Fruit fly (Drosophila melanogaster): ENCODE results near the gene CG9588.
A peak's percentile ranks its signal among the peaks of the same experiment; 100 is the strongest.

Gene CG9588

DNA sequence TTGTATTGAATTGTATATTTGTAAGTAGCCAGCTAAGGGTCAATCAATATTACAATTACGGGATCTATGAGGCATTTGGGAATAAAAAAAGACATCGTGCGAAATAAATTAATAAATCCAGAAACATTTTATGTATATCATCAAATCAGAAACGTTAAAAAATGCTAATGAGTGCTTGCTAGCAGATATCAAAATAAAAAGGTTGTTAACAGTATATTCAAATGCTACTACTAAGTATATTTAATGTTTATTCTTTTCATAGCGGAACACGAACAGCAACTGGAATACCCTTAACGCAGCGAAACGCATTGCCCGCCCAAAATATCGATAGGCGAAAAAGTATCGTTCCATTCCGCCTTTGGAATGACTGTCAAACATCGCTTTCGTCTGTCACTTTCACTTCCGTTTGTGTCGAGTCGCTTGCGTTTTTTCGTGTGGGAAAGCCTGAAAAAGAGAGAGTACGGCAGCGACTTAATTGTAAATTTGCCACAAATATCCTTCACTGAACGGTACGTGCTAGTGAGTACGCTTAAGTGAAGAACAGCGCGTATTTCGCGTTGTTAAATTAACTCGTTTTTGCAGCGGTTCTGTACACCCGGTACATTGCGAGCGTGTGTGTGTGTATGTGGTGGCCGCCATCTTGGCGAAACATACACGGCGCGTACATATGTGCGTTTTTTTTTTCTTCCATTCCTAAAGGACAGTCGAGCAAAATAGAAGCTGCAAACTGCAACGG is 15.4 kb downstream of the CG9588 start, which contains the start of gene B52:
B52 (plus strand) TSS at position 388 of the 736 bp plus-strand sequence.
- peak; percentile 33 for TF ChIP-seq cic (GFP tag; optimal IDR thresholded peaks at IDR 0.05)
- peak; percentile 73 for TF ChIP-seq CG1620 (GFP tag; optimal IDR thresholded peaks at IDR 0.05)
- peak; percentile 86 for TF ChIP-seq CG11617 (GFP tag; optimal IDR thresholded peaks at IDR 0.05)
- TF ChIP-seq Hr96 (GFP tag; optimal IDR thresholded peaks at IDR 0.05): peak; percentile 83
- TF ChIP-seq CG33017 (tag; optimal IDR thresholded peaks at IDR 0.05): peak; percentile 69
- peak; percentile 81 for TF ChIP-seq Crg-1 (GFP tag; optimal IDR thresholded peaks at IDR 0.05)
- peak; percentile 44 for TF ChIP-seq toe (GFP tag; optimal IDR thresholded peaks at IDR 0.05)
- no peak for TF ChIP-seq cnc (optimal IDR thresholded peaks at IDR 0.05)
- TF ChIP-seq CG12768 (GFP tag; optimal IDR thresholded peaks at IDR 0.05): peak; percentile 70
- peak; percentile 67 for TF ChIP-seq CG7045 (GFP tag; optimal IDR thresholded peaks at IDR 0.05)
- peak; percentile 64 for TF ChIP-seq ovo (GFP tag; optimal IDR thresholded peaks at IDR 0.05)
- TF ChIP-seq pad (GFP tag; optimal IDR thresholded peaks at IDR 0.05): peak; percentile 54
- TF ChIP-seq CG5204 (GFP tag; optimal IDR thresholded peaks at IDR 0.05): peak; percentile 72
- TF ChIP-seq tj (GFP tag; optimal IDR thresholded peaks at IDR 0.05): peak; percentile 61
- TF ChIP-seq kay (GFP tag; ENCODE audit: borderline replicate concordance): no peak
- peak; percentile 46 for TF ChIP-seq Clk (GFP tag; optimal IDR thresholded peaks at IDR 0.05)
- peak; percentile 51 for TF ChIP-seq CG14711 (tag; optimal IDR thresholded peaks at IDR 0.05)
- TF ChIP-seq CG7101 (tag; optimal IDR thresholded peaks at IDR 0.05): peak; percentile 82
- TF ChIP-seq Mnt (GFP tag; optimal IDR thresholded peaks at IDR 0.05): peak; percentile 72
- TF ChIP-seq bab1 (GFP tag; optimal IDR thresholded peaks at IDR 0.05): peak; percentile 81

DNA sequence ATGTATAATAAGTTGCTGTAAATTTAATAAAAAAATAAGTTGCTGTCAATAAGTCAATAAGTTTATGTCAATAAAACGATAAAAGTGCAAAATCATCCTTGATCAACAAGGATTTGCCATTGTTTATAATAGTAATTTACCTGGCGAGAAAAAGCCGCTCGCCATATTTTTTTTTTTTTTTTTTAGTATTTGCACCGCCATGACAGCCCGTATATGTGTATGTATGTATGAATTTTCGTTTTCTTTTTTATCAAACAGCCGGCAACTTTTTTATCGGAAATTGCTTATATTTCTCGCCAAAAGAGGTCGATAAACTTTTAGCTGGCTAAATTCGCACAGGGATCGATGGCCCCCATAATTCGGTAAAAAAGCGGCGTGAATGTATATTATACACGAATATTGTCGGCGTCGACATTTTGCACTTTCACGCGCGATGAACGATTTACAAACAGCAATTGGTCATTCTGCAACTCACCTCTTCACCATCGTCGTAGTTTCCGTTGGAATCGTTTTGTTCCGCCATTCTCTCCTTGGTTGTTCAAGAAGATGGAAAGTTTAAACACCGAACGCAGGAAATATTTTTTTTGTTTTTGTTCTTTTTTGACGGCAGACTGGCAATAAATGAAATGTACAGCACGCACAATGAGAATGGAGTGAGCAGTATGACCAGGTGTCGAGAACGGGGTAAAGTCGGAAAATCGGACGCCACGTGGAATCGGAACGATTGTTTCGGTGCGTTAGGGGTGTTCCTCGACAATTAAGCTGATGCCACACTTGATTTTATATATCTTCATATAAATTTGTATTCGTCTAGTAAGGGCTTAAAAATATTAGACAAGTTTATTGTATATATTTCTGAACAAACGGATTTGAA is 16.4 kb downstream of the CG9588 start, which contains the start of gene Hrb87F:
Hrb87F (minus strand) TSS at position 667 of the 874 bp plus-strand sequence.
- TF ChIP-seq CG7101 (tag; optimal IDR thresholded peaks at IDR 0.05): no peak
- TF ChIP-seq kay (GFP tag; ENCODE audit: borderline replicate concordance): peak; percentile 66
- no peak for TF ChIP-seq Hr96 (GFP tag; optimal IDR thresholded peaks at IDR 0.05)
- TF ChIP-seq CG12768 (GFP tag; optimal IDR thresholded peaks at IDR 0.05): peak; percentile 19
- no peak for TF ChIP-seq Clk (GFP tag; optimal IDR thresholded peaks at IDR 0.05)
- TF ChIP-seq cic (GFP tag; optimal IDR thresholded peaks at IDR 0.05): peak; percentile 40
- TF ChIP-seq CG14711 (tag; optimal IDR thresholded peaks at IDR 0.05): no peak
- no peak for TF ChIP-seq toe (GFP tag; optimal IDR thresholded peaks at IDR 0.05)
- TF ChIP-seq cnc (optimal IDR thresholded peaks at IDR 0.05): no peak
- TF ChIP-seq Crg-1 (GFP tag; optimal IDR thresholded peaks at IDR 0.05): peak; percentile 3
- TF ChIP-seq CG33017 (tag; optimal IDR thresholded peaks at IDR 0.05): no peak
- TF ChIP-seq CG7045 (GFP tag; optimal IDR thresholded peaks at IDR 0.05): no peak
- TF ChIP-seq bab1 (GFP tag; optimal IDR thresholded peaks at IDR 0.05): peak; percentile 57
- no peak for TF ChIP-seq pad (GFP tag; optimal IDR thresholded peaks at IDR 0.05)
- TF ChIP-seq CG11617 (GFP tag; optimal IDR thresholded peaks at IDR 0.05): peak; percentile 24
- TF ChIP-seq CG1620 (GFP tag; optimal IDR thresholded peaks at IDR 0.05): peak; percentile 10
- TF ChIP-seq tj (GFP tag; optimal IDR thresholded peaks at IDR 0.05): peak; percentile 69
- TF ChIP-seq CG5204 (GFP tag; optimal IDR thresholded peaks at IDR 0.05): no peak
- peak; percentile 84 for TF ChIP-seq Mnt (GFP tag; optimal IDR thresholded peaks at IDR 0.05)
- no peak for TF ChIP-seq ovo (GFP tag; optimal IDR thresholded peaks at IDR 0.05)

DNA sequence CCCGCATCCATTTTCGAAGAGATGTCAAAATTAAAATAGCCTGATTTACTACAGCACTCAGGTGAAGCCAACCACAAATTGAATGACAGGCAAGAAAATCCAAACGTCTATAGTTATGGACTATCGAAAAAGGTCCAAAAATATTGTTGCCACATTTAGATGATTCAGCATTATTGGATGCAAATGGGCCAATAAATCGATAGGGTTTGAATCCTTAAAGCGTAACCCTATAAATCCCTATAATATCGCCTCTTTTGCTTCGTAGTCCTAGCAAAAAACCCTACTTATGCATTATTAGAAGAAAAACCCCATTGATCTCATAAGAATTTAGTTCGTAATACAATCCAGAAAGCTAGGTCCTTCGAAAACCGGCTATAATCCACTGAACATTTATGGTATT is 20.2 kb downstream of the CG9588 start, which contains the start of gene Rbp4:
Rbp4 (minus strand) TSS at position 101 of the 400 bp plus-strand sequence.
- TF ChIP-seq cnc (optimal IDR thresholded peaks at IDR 0.05) (peak in 1 of 2 experiments; percentile 32), Hr96 (GFP tag; optimal IDR thresholded peaks at IDR 0.05) (no peak), CG7045 (GFP tag; optimal IDR thresholded peaks at IDR 0.05) (no peak), cic (GFP tag; optimal IDR thresholded peaks at IDR 0.05) (no peak), toe (GFP tag; optimal IDR thresholded peaks at IDR 0.05) (no peak), tj (GFP tag; optimal IDR thresholded peaks at IDR 0.05) (no peak), CG1620 (GFP tag; optimal IDR thresholded peaks at IDR 0.05) (no peak), kay (GFP tag; ENCODE audit: borderline replicate concordance) (no peak)

DNA sequence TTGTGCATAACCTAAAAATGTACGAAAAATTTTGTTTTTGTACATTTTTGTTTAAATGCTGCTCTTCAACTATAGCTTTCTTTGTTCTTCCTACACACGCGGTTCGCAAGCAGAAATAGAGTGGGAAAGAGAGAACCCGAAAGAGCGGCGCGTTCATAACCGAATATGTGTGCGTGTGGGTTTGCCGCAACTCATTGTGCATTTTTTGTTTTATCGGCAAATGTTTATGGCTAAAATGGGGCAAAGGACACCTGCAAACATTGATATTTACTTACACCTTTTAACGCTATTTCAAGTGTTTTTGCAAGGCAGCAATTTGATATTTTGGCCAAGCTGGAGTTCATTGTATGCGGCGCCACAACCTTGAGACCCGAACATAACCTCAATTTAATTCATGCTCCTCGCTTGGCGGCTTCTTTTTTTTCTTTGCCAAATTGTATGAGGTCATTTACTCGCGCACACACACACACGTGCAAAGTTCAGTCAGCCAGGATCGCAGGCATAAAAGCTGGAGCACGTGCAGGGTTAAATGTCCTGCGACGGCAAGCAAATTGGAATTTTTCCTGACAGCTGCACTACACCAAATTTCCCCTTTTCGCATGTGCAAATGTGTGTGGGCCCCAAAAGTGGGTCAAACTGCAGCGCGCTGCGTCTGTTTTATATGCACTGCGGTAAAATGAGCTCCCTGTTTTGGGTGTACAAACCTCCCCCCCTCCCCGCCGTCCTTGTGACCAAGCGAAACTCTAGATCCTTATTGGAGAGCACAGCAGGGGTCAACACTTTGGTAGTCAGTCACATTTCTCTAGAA is 28.5 kb downstream of the CG9588 start:
- TF ChIP-seq tj (GFP tag; optimal IDR thresholded peaks at IDR 0.05) (no peak), bab1 (GFP tag; optimal IDR thresholded peaks at IDR 0.05) (no peak), CG14711 (tag; optimal IDR thresholded peaks at IDR 0.05) (no peak), Mnt (GFP tag; optimal IDR thresholded peaks at IDR 0.05) (no peak), pad (GFP tag; optimal IDR thresholded peaks at IDR 0.05) (peak; percentile 38)
